Fruit fly (Drosophila melanogaster) whole organism, embryonic: Measurements from ENCODE around the gene Hip1.

Experiments used
- BEAF-32 ChIP-seq: fragments of 200-800 bp; sonication (Bioruptor generic); optimal IDR thresholded peaks from 3 replicates; lab custom pipeline; 2017; ENCODE audit warnings: missing biosample characterization, missing genetic modification characterization, mild to moderate bottlenecking, moderate library complexity, missing genetic modification reagents
- CG10543 ChIP-seq: fragments of 200-800 bp; sonication (Bioruptor generic); optimal IDR thresholded peaks from 3 replicates; lab custom pipeline; 2017; ENCODE audit warnings: missing biosample characterization, mild to moderate bottlenecking, missing genetic modification characterization, moderate library complexity
- CG12104 ChIP-seq: fragments of 200-800 bp; sonication (Bioruptor generic); optimal IDR thresholded peaks from 3 replicates; lab custom pipeline; 2016; ENCODE audit warnings: missing biosample characterization, missing genetic modification characterization
- CG12942 ChIP-seq: fragments of 200-800 bp; sonication (Bioruptor generic); optimal IDR thresholded peaks from 3 replicates; lab custom pipeline; 2016; ENCODE audit warnings: missing biosample characterization, missing genetic modification characterization
- CG13775 ChIP-seq: fragments of 200-800 bp; sonication (Bioruptor generic); optimal IDR thresholded peaks from 3 replicates; lab custom pipeline; 2017; ENCODE audit warnings: missing biosample characterization, mild to moderate bottlenecking, missing genetic modification characterization
- CG14860 ChIP-seq: fragments of 200-800 bp; sonication (Bioruptor generic); IDR thresholded peaks from 3 replicates; pipeline ENCODE4 v1.3.6; 2022; ENCODE audit warnings: missing biosample characterization, missing genetic modification characterization; ENCODE audit not compliant: partially characterized antibody
- CG16779 ChIP-seq: fragments of 200-800 bp; sonication (Bioruptor generic); IDR thresholded peaks from 2 replicates; pipeline ENCODE4 v1.3.6; 2022; ENCODE audit warnings: missing biosample characterization, missing genetic modification characterization
- CG17802 ChIP-seq: fragments of 200-800 bp; sonication (Bioruptor generic); optimal IDR thresholded peaks from 2 replicates; lab custom pipeline; 2018; ENCODE audit warnings: missing biosample characterization, mild to moderate bottlenecking, missing genetic modification characterization, moderate library complexity
- CG18764 ChIP-seq: fragments of 200-800 bp; sonication (Bioruptor generic); optimal IDR thresholded peaks from 3 replicates; lab custom pipeline; 2016; ENCODE audit warnings: missing biosample characterization, missing genetic modification characterization
- CG2889 ChIP-seq: fragments of 200-800 bp; sonication (Bioruptor generic); IDR thresholded peaks from 3 replicates; pipeline ENCODE4 v1.3.6; 2022; ENCODE audit warnings: missing biosample characterization, missing genetic modification characterization
- CG3163 ChIP-seq: fragments of 200-800 bp; sonication (Bioruptor generic); optimal IDR thresholded peaks from 3 replicates; lab custom pipeline; 2016; ENCODE audit warnings: missing biosample characterization, missing genetic modification characterization
- CG32767 ChIP-seq: fragments of 200-800 bp; sonication (Bioruptor generic); IDR thresholded peaks from 2 replicates; pipeline ENCODE4 v1.3.6; 2022; ENCODE audit warnings: missing biosample characterization, missing genetic modification characterization
- CG3838 ChIP-seq: fragments of 200-800 bp; sonication (Bioruptor generic); optimal IDR thresholded peaks from 3 replicates; lab custom pipeline; 2016; ENCODE audit warnings: missing biosample characterization, missing genetic modification characterization
- CG4282 ChIP-seq: fragments of 200-800 bp; sonication (Bioruptor generic); optimal IDR thresholded peaks from 2 replicates; lab custom pipeline; 2016; ENCODE audit warnings: missing biosample characterization, missing genetic modification characterization
- CG43689 ChIP-seq: fragments of 200-800 bp; sonication (Bioruptor generic); IDR thresholded peaks from 2 replicates; pipeline ENCODE4 v1.3.6; 2022; ENCODE audit warnings: missing biosample characterization, missing genetic modification characterization
- CG5180 ChIP-seq: fragments of 200-800 bp; sonication (Bioruptor generic); optimal IDR thresholded peaks from 3 replicates; lab custom pipeline; 2017; ENCODE audit warnings: missing biosample characterization, missing genetic modification characterization, mild to moderate bottlenecking, moderate library complexity, missing genetic modification reagents
- CG5953 ChIP-seq: fragments of 200-800 bp; sonication (Bioruptor generic); IDR thresholded peaks from 2 replicates; pipeline ENCODE4 v1.3.6; 2022; ENCODE audit warnings: missing biosample characterization, missing genetic modification characterization
- CG6683 ChIP-seq: fragments of 200-800 bp; sonication (Bioruptor generic); optimal IDR thresholded peaks from 2 replicates; lab custom pipeline; 2017; ENCODE audit warnings: missing biosample characterization, mild to moderate bottlenecking, missing genetic modification characterization, missing genetic modification reagents
- CG7357 ChIP-seq: fragments of 200-800 bp; sonication (Bioruptor generic); IDR thresholded peaks from 3 replicates; pipeline ENCODE4 v1.3.6; 2022; ENCODE audit warnings: missing biosample characterization, missing genetic modification characterization
- CG7839 ChIP-seq: fragments of 200-800 bp; sonication (Bioruptor generic); optimal IDR thresholded peaks from 3 replicates; lab custom pipeline; 2018; ENCODE audit warnings: missing biosample characterization, mild to moderate bottlenecking, missing genetic modification characterization, moderate library complexity
- CG7963 ChIP-seq: fragments of 200-800 bp; sonication (Bioruptor generic); IDR thresholded peaks from 3 replicates; pipeline ENCODE4 v1.3.6; 2022; ENCODE audit warnings: missing biosample characterization, missing genetic modification characterization; ENCODE audit not compliant: partially characterized antibody
- D19B ChIP-seq: fragments of 200-800 bp; sonication (Bioruptor generic); optimal IDR thresholded peaks from 2 replicates; lab custom pipeline; 2017; ENCODE audit warnings: missing biosample characterization, mild to moderate bottlenecking, missing genetic modification characterization
- Dfd ChIP-seq, 2 experiments: fragments of >200 bp; optimal IDR thresholded peaks; 2 replicates each; lab custom pipeline; 2017; ENCODE audit warnings: missing biosample characterization in 2 of 2, missing genetic modification characterization in 2 of 2
- HLH54F ChIP-seq: fragments of 200-800 bp; sonication (Bioruptor generic); optimal IDR thresholded peaks from 3 replicates; lab custom pipeline; 2016; ENCODE audit warnings: missing biosample characterization, missing genetic modification characterization
- HLHmδ ChIP-seq: fragments of 200-800 bp; sonication (Bioruptor generic); optimal IDR thresholded peaks from 2 replicates; lab custom pipeline; 2018; ENCODE audit warnings: missing biosample characterization, mild to moderate bottlenecking, missing genetic modification characterization, moderate library complexity
- NC2α ChIP-seq: fragments of 200-800 bp; sonication (Bioruptor generic); optimal IDR thresholded peaks from 2 replicates; lab custom pipeline; 2016; ENCODE audit warnings: missing biosample characterization, missing genetic modification characterization
- Neu2 ChIP-seq: fragments of 200-800 bp; sonication (Bioruptor generic); optimal IDR thresholded peaks from 3 replicates; lab custom pipeline; 2016; ENCODE audit warnings: missing biosample characterization, missing genetic modification characterization, borderline replicate concordance
- Nf-YA ChIP-seq: fragments of 200-800 bp; sonication (Bioruptor generic); IDR thresholded peaks from 2 replicates; pipeline ENCODE4 v1.3.6; 2022; ENCODE audit warnings: missing biosample characterization, missing genetic modification characterization
- PHDP ChIP-seq: fragments of 200-800 bp; sonication (Bioruptor generic); optimal IDR thresholded peaks from 3 replicates; lab custom pipeline; 2018; ENCODE audit warnings: missing biosample characterization, mild to moderate bottlenecking, missing genetic modification characterization, moderate library complexity
- Poxn ChIP-seq: fragments of 200-800 bp; sonication (Bioruptor generic); IDR thresholded peaks from 2 replicates; pipeline ENCODE4 v1.3.6; 2022; ENCODE audit warnings: missing biosample characterization, missing genetic modification characterization
- Rfx ChIP-seq: fragments of 200-800 bp; sonication (Bioruptor generic); IDR thresholded peaks from 2 replicates; pipeline ENCODE4 v1.3.6; 2022; ENCODE audit warnings: missing biosample characterization, missing genetic modification characterization
- Rx ChIP-seq: fragments of 200-800 bp; sonication (Bioruptor generic); IDR thresholded peaks from 2 replicates; pipeline ENCODE4 v1.3.6; 2022; ENCODE audit warnings: missing biosample characterization, missing genetic modification characterization
- Tbp ChIP-seq: fragments of >200 bp; optimal IDR thresholded peaks from 2 replicates; lab custom pipeline; 2018; ENCODE audit warnings: missing biosample characterization, missing genetic modification characterization
- ac ChIP-seq: fragments of 200-800 bp; sonication (Bioruptor generic); optimal IDR thresholded peaks from 3 replicates; lab custom pipeline; 2017; ENCODE audit warnings: missing biosample characterization, mild to moderate bottlenecking, missing genetic modification characterization
- ash1 ChIP-seq: fragments of 200-800 bp; sonication (Bioruptor generic); optimal IDR thresholded peaks from 2 replicates; lab custom pipeline; 2018; ENCODE audit warnings: missing biosample characterization, mild to moderate bottlenecking, missing genetic modification characterization
- cas ChIP-seq: fragments of 200-800 bp; sonication (Bioruptor generic); IDR thresholded peaks from 2 replicates; pipeline ENCODE4 v1.3.6; 2022; ENCODE audit warnings: missing biosample characterization, missing genetic modification characterization
- chn ChIP-seq: fragments of 200-800 bp; sonication (Bioruptor generic); optimal IDR thresholded peaks from 2 replicates; lab custom pipeline; 2016; ENCODE audit warnings: missing biosample characterization, missing genetic modification characterization
- en ChIP-seq: fragments of 200-800 bp; sonication (Bioruptor generic); optimal IDR thresholded peaks from 2 replicates; lab custom pipeline; 2016; ENCODE audit warnings: missing biosample characterization, missing genetic modification characterization
- fd96Cb ChIP-seq: fragments of 200-800 bp; sonication (Bioruptor generic); optimal IDR thresholded peaks from 2 replicates; lab custom pipeline; 2018; ENCODE audit warnings: missing biosample characterization, mild to moderate bottlenecking, missing genetic modification characterization, moderate library complexity
- gem ChIP-seq: fragments of 200-800 bp; sonication (Bioruptor generic); optimal IDR thresholded peaks from 2 replicates; lab custom pipeline; 2019; ENCODE audit warnings: missing biosample characterization, mild to moderate bottlenecking, missing genetic modification characterization, moderate library complexity
- gro ChIP-seq: fragments of 200-800 bp; sonication (Bioruptor generic); optimal IDR thresholded peaks from 2 replicates; lab custom pipeline; 2016; ENCODE audit warnings: missing biosample characterization, missing genetic modification characterization
- ham ChIP-seq: fragments of 200-800 bp; sonication (Bioruptor generic); IDR thresholded peaks from 2 replicates; pipeline ENCODE4 v1.3.6; 2022; ENCODE audit warnings: missing biosample characterization, missing genetic modification characterization
- hth ChIP-seq: fragments of >200 bp; optimal IDR thresholded peaks from 2 replicates; lab custom pipeline; 2017; ENCODE audit warnings: inconsistent platforms
- maf-S ChIP-seq: fragments of 200-800 bp; sonication (Bioruptor generic); optimal IDR thresholded peaks from 2 replicates; lab custom pipeline; 2016; ENCODE audit warnings: missing biosample characterization, missing genetic modification characterization
- seq ChIP-seq: fragments of 200-800 bp; sonication (Bioruptor generic); IDR thresholded peaks from 2 replicates; pipeline ENCODE4 v1.3.6; 2022; ENCODE audit warnings: missing biosample characterization, missing genetic modification characterization
- sqz ChIP-seq: fragments of 200-800 bp; sonication (Bioruptor generic); optimal IDR thresholded peaks from 3 replicates; lab custom pipeline; 2018; ENCODE audit warnings: missing biosample characterization, mild to moderate bottlenecking, missing genetic modification characterization
- stwl ChIP-seq: fragments of 200-800 bp; sonication (Bioruptor generic); optimal IDR thresholded peaks from 3 replicates; lab custom pipeline; 2018; ENCODE audit warnings: missing biosample characterization, mild to moderate bottlenecking, missing genetic modification characterization, moderate library complexity
- tup ChIP-seq: fragments of 200-800 bp; sonication (Bioruptor generic); optimal IDR thresholded peaks from 2 replicates; lab custom pipeline; 2016; ENCODE audit warnings: missing biosample characterization, mild to moderate bottlenecking, missing genetic modification characterization, moderate library complexity
- zen ChIP-seq: fragments of 200-800 bp; sonication (Bioruptor generic); optimal IDR thresholded peaks from 3 replicates; lab custom pipeline; 2018; ENCODE audit warnings: missing biosample characterization, mild to moderate bottlenecking, missing genetic modification characterization, moderate library complexity

Gene Hip1

DNA sequence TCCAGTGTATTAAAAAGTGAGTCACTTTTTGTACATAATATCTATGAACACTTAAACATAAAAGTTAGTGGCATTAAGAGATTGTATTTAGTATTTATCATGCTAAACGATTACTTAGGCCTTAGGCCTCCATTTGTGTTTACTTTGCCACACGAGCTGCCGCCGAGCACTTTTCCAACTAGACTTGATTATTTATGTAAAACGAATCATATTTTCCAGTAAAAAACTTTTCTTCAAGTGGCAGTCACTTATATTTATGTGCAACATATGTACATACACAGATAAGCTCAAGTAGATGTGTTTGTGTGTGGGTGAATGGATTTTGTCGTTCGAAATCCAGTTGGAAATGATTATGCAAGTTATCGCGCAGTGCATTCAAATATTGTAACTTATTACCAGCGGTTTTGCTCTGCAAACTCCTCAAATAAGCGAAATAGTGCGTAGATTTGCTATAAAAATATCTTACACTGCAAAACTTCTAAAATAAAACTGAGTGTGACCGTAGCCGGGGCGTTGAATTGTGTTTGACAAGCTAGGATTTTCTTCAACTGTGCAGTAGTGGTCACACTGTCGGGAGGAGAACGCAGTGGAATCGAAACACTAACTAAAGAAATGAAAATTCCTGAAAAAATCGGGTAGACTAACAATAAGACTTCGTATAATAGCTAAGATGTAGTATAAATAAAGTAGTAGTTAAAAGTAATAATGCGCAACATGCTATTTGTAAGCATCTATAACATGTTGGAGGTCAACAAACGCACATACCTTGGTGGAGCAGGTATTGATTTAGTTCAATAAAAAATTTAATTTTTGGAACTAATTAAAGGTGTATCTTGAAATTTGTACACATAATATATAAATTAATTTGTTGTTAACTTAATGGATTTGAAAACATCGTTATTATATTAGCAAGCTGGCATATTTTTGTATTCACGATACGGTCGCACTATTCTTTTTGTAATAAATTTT is 23.5 kb downstream of the Hip1 start, which contains the start of the genes Klc and CG10984 (continued):
- TF ChIP-seq maf-S (GFP tag; lab: Kevin White, UChicago) (peak; percentile 28), CG5180 (GFP tag; lab: Kevin White, UChicago) (no peak), CG7357 (GFP tag; lab: Robert Waterston, UW) (peak; percentile 47; the same call in 1 of the 3 replicates), PHDP (tag; lab: Kevin White, UChicago) (peak; percentile 60), Poxn (GFP tag; lab: Robert Waterston, UW) (no peak), seq (GFP tag; lab: Robert Waterston, UW) (peak; percentile 70), gem (peak; percentile 74), BEAF-32 (peak; percentile 58), CG43689 (GFP tag; lab: Robert Waterston, UW) (no peak), CG17802 (tag; lab: Kevin White, UChicago) (no peak), hth (lab: Kevin White, UChicago) (no peak), zen (no peak), D19B (GFP tag; lab: Kevin White, UChicago) (no peak), CG32767 (no peak), CG7963 (GFP tag; lab: Robert Waterston, UW) (no peak), ham (no peak), CG5953 (GFP tag; lab: Robert Waterston, UW) (no peak), Neu2 (GFP tag; lab: Kevin White, UChicago) (no peak), en (peak; percentile 36), CG6683 (no peak), ash1 (GFP tag; lab: Kevin White, UChicago) (no peak), CG2889 (no peak), CG7839 (tag; lab: Kevin White, UChicago) (no peak), chn (GFP tag; lab: Kevin White, UChicago) (peak; percentile 74), CG10543 (GFP tag; lab: Kevin White, UChicago) (no peak), stwl (peak; percentile 45), CG12942 (GFP tag; lab: Kevin White, UChicago) (peak; percentile 20), Tbp (GFP tag; lab: Kevin White, UChicago) (no peak), CG4282 (peak; percentile 72), tup (GFP tag; lab: Kevin White, UChicago) (no peak), Rfx (peak; percentile 86; the same call in 1 of the 2 replicates), sqz (GFP tag; lab: Kevin White, UChicago) (no peak), Rx (GFP tag; lab: Robert Waterston, UW) (no peak), Dfd (GFP tag; optimal IDR thresholded peaks at IDR 0.05; lab: Kevin White, UChicago) (no peak), CG18764 (GFP tag; lab: Kevin White, UChicago) (peak; percentile 4), cas (GFP tag; lab: Robert Waterston, UW) (peak; percentile 13; the same call in 1 of the 2 replicates), Nf-YA (GFP tag; lab: Robert Waterston, UW) (0 out of 2 replicates have a peak, but pooled peaks have one; percentile 59), NC2α (GFP tag; lab: Kevin White, UChicago) (no peak), CG3838 (GFP tag; lab: Kevin White, UChicago) (no peak), HLH54F (GFP tag; lab: Kevin White, UChicago) (peak; percentile 47), CG3163 (GFP tag; lab: Kevin White, UChicago) (peak; percentile 17), ac (GFP tag; lab: Kevin White, UChicago) (no peak), HLHmδ (GFP tag; lab: Kevin White, UChicago) (no peak), CG16779 (GFP tag; lab: Robert Waterston, UW) (peak; percentile 69; the same call in 1 of the 2 replicates), CG14860 (no peak), gro (GFP tag; lab: Kevin White, UChicago) (peak; percentile 64), CG12104 (peak; percentile 36), CG13775 (GFP tag; lab: Kevin White, UChicago) (peak; percentile 27), fd96Cb (tag; lab: Kevin White, UChicago) (peak; percentile 55)
